Worm (Caenorhabditis elegans): Measurements from ENCODE around the gene R151.2.
A peak's percentile ranks its signal among the peaks of the same experiment; 100 is the strongest.

R151.2 gene

DNA sequence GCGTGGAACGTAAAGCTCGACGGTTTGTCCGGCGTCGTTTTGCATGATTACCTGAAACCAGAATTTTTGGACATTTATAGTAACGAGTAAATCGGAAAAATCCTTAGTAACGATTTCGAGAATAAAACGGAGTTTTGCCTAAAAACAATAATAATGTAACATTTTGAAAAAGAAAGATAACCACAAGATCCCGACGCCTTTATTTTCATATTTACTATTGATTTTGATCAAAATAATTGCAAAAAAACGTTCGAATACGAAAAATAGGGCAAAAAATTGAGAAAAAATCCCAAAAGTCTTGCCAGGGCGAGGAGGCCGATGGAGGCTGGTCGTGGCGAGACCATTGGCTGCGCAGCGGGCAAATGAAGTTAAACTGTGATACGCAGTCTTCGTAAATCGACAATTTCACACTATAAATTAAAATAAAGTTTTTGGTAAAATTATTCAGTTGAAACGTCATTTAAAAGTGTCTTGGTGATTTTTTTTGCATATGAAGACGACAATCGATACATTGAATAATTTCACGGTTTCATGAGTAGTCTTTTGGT is 20.1 kb upstream of the R151.2 start, which contains the start of gene rps-21 (continued):
- TF ChIP-seq madf-6 (GFP tag; IDR thresholded peaks at IDR 0.05): peak; percentile 59
- TF ChIP-seq D2030.7 (GFP tag; IDR thresholded peaks at IDR 0.05): 0 out of 2 replicates have a peak, but pooled peaks have one; percentile 25
- TF ChIP-seq ccch-3 (GFP tag; optimal IDR thresholded peaks at IDR 0.05): no peak
- TF ChIP-seq die-1 (tag; optimal IDR thresholded peaks at IDR 0.05): no peak
- no peak for TF ChIP-seq sdz-38 (tag; optimal IDR thresholded peaks at IDR 0.05)
- TF ChIP-seq mcd-1 (GFP tag; IDR thresholded peaks at IDR 0.05): peak; percentile 77
- no peak for TF ChIP-seq unc-130 (GFP tag; optimal IDR thresholded peaks at IDR 0.05)
- TF ChIP-seq mel-28 (tag; optimal IDR thresholded peaks at IDR 0.05; ENCODE audit: borderline replicate concordance): no peak
- no peak for TF ChIP-seq fkh-3 (tag; optimal IDR thresholded peaks at IDR 0.05)
- no peak for TF ChIP-seq Y67H2A.10 (GFP tag; conservative IDR thresholded peaks at IDR 0.05)
- TF ChIP-seq atf-7 (tag; optimal IDR thresholded peaks at IDR 0.05): no peak
- peak; percentile 88 for TF ChIP-seq F23B12.7 (tag; optimal IDR thresholded peaks at IDR 0.05; ENCODE audit: insufficient read depth)
- TF ChIP-seq rcor-1 (GFP tag; IDR thresholded peaks at IDR 0.05): no peak
- peak; percentile 30; the same call in 1 of the 2 replicates for TF ChIP-seq nfyb-1 (GFP tag; IDR thresholded peaks at IDR 0.05)
- TF ChIP-seq attf-3 (GFP tag; conservative IDR thresholded peaks at IDR 0.05): peak; percentile 34
- no peak for TF ChIP-seq snpc-1.1 (tag; optimal IDR thresholded peaks at IDR 0.05; ENCODE audit: insufficient read depth)
- peak; percentile 77 for TF ChIP-seq pbrm-1 (GFP tag; IDR thresholded peaks at IDR 0.05)
- no peak for TF ChIP-seq B0035.1 (tag; optimal IDR thresholded peaks at IDR 0.05)
- 0 out of 2 replicates have a peak, but pooled peaks have one; percentile 23 for TF ChIP-seq ekl-4 (GFP tag; IDR thresholded peaks at IDR 0.05)
- peak; percentile 89 for TF ChIP-seq hmg-1.2 (GFP tag; IDR thresholded peaks at IDR 0.05)
- TF ChIP-seq lsl-1 (GFP tag; optimal IDR thresholded peaks at IDR 0.05): peak; percentile 21
- TF ChIP-seq ama-1 (optimal IDR thresholded peaks at IDR 0.05): no peak
- TF ChIP-seq ama-1 (GFP tag; optimal IDR thresholded peaks at IDR 0.05): no peak
- no peak for TF ChIP-seq K11D2.4 (GFP tag; IDR thresholded peaks at IDR 0.05)
- TF ChIP-seq F33H1.4 (GFP tag; IDR thresholded peaks at IDR 0.05): peak; percentile 94
- no peak for TF ChIP-seq hlh-12 (tag; optimal IDR thresholded peaks at IDR 0.05)
- TF ChIP-seq snpc-4 (GFP tag; optimal IDR thresholded peaks at IDR 0.05): peak; percentile 18
- peak; percentile 23 to 56 (median 42) for TF ChIP-seq snpc-4 (tag; optimal IDR thresholded peaks at IDR 0.05)
- TF ChIP-seq rec-8 (tag; optimal IDR thresholded peaks at IDR 0.05): no peak
- TF ChIP-seq hmg-20 (GFP tag; IDR thresholded peaks at IDR 0.05): no peak
- TF ChIP-seq egl-18 (GFP tag; IDR thresholded peaks at IDR 0.05): no peak
- no peak for TF ChIP-seq F22D6.2 (tag; optimal IDR thresholded peaks at IDR 0.05)
- TF ChIP-seq gei-17 (GFP tag; optimal IDR thresholded peaks at IDR 0.05): no peak
- TF ChIP-seq ztf-6 (GFP tag; IDR thresholded peaks at IDR 0.05): no peak
- no peak for TF ChIP-seq chd-7 (tag; optimal IDR thresholded peaks at IDR 0.05)
- 0 out of 2 replicates have a peak, but pooled peaks have one; percentile 16 for TF ChIP-seq madf-3 (GFP tag; IDR thresholded peaks at IDR 0.05)
- 0 out of 2 replicates have a peak, but pooled peaks have one; percentile 10 for TF ChIP-seq cebp-1 (GFP tag; IDR thresholded peaks at IDR 0.05)
- peak; percentile 42 for TF ChIP-seq cebp-1 (tag; optimal IDR thresholded peaks at IDR 0.05)
- no peak for TF ChIP-seq mes-4 (tag; optimal IDR thresholded peaks at IDR 0.05)
- TF ChIP-seq tbp1 (GFP tag; optimal IDR thresholded peaks at IDR 0.05): peak; percentile 47
- TF ChIP-seq madf-10 (tag; optimal IDR thresholded peaks at IDR 0.05): peak; percentile 22
- TF ChIP-seq attf-5 (GFP tag; optimal IDR thresholded peaks at IDR 0.05): peak; percentile 62
- TF ChIP-seq hlh-26 (GFP tag; conservative IDR thresholded peaks at IDR 0.05): no peak
- peak; percentile 53 for TF ChIP-seq ztf-18 (tag; optimal IDR thresholded peaks at IDR 0.05)
- TF ChIP-seq athp-1 (tag; optimal IDR thresholded peaks at IDR 0.05): no peak
- no peak for TF ChIP-seq F49E8.2 (tag; optimal IDR thresholded peaks at IDR 0.05; ENCODE audit: insufficient read depth)
- no peak for TF ChIP-seq unc-62 (GFP tag; optimal IDR thresholded peaks at IDR 0.05)
- 0 out of 2 replicates have a peak, but pooled peaks have one; percentile 14 for TF ChIP-seq Y53G8AR.9 (GFP tag; conservative IDR thresholded peaks at IDR 0.05)
- no peak for TF ChIP-seq dpff-1 (tag; optimal IDR thresholded peaks at IDR 0.05)

All from whole organism, young adult.